Fruit fly (Drosophila melanogaster) whole organism, prepupa: ENCODE results near the gene CG13024.

Experiments
- Blimp-1 ChIP-seq: fragments of 200-800 bp; sonication (Bioruptor generic); optimal IDR thresholded peaks from 3 replicates; lab custom pipeline; 2017; ENCODE audit warnings: missing biosample characterization, missing genetic modification characterization, mild to moderate bottlenecking, moderate library complexity, missing genetic modification reagents
- CG10631 ChIP-seq: fragments of 200-800 bp; sonication (Bioruptor generic); optimal IDR thresholded peaks from 2 replicates; lab custom pipeline; 2016; ENCODE audit warnings: missing biosample characterization, missing genetic modification characterization
- CG11294 ChIP-seq: fragments of 200-800 bp; sonication (Bioruptor generic); IDR thresholded peaks from 2 replicates; pipeline ENCODE4 v1.3.6; 2022; ENCODE audit warnings: missing biosample characterization, missing genetic modification characterization
- CG11762 ChIP-seq: fragments of 200-800 bp; sonication (Bioruptor generic); optimal IDR thresholded peaks from 3 replicates; lab custom pipeline; 2016; ENCODE audit warnings: missing biosample characterization, missing genetic modification characterization; ENCODE audit not compliant: insufficient read depth
- CG11902 ChIP-seq: fragments of 200-800 bp; sonication (Bioruptor generic); optimal IDR thresholded peaks from 3 replicates; lab custom pipeline; 2016; ENCODE audit warnings: missing biosample characterization, missing genetic modification characterization
- CG15336 ChIP-seq: fragments of 200-800 bp; sonication (Bioruptor generic); IDR thresholded peaks from 2 replicates; pipeline ENCODE4 v1.3.6; 2022; ENCODE audit warnings: missing biosample characterization, missing genetic modification characterization
- CG1621 ChIP-seq: fragments of 200-800 bp; sonication (Bioruptor generic); optimal IDR thresholded peaks from 3 replicates; lab custom pipeline; 2018; ENCODE audit warnings: missing biosample characterization, mild to moderate bottlenecking, missing genetic modification characterization
- CG31627 ChIP-seq: fragments of 200-800 bp; sonication (Bioruptor generic); optimal IDR thresholded peaks from 3 replicates; lab custom pipeline; 2016; ENCODE audit warnings: missing biosample characterization, missing genetic modification characterization
- CG34406 ChIP-seq: fragments of 200-800 bp; sonication (Bioruptor generic); optimal IDR thresholded peaks from 3 replicates; lab custom pipeline; 2016; ENCODE audit warnings: missing biosample characterization, missing genetic modification characterization
- CG3919 ChIP-seq: fragments of 200-800 bp; sonication (Bioruptor generic); optimal IDR thresholded peaks from 3 replicates; lab custom pipeline; 2016; ENCODE audit warnings: missing biosample characterization, missing genetic modification characterization
- CG6163 ChIP-seq: fragments of 200-800 bp; sonication (Bioruptor generic); IDR thresholded peaks from 3 replicates; pipeline ENCODE4 v1.3.6; 2022; ENCODE audit warnings: missing biosample characterization, missing genetic modification characterization
- CG6276 ChIP-seq: fragments of 200-800 bp; sonication (Bioruptor generic); optimal IDR thresholded peaks from 2 replicates; lab custom pipeline; 2017; ENCODE audit warnings: missing biosample characterization, mild to moderate bottlenecking, missing genetic modification characterization
- CG6792 ChIP-seq: fragments of 200-800 bp; sonication (Bioruptor generic); optimal IDR thresholded peaks from 3 replicates; lab custom pipeline; 2016; ENCODE audit warnings: missing biosample characterization, missing genetic modification characterization
- CG6854 ChIP-seq: fragments of 200-800 bp; sonication (Bioruptor generic); optimal IDR thresholded peaks from 2 replicates; lab custom pipeline; 2017; ENCODE audit warnings: missing biosample characterization, mild to moderate bottlenecking, missing genetic modification characterization
- CG8119 ChIP-seq: fragments of 200-800 bp; sonication (Bioruptor generic); IDR thresholded peaks from 3 replicates; pipeline ENCODE4 v1.3.6; 2022; ENCODE audit warnings: missing biosample characterization, missing genetic modification characterization
- CG8319 ChIP-seq: fragments of 200-800 bp; sonication (Bioruptor generic); optimal IDR thresholded peaks from 3 replicates; lab custom pipeline; 2016; ENCODE audit warnings: missing biosample characterization, missing genetic modification characterization
- CG9139 ChIP-seq: fragments of 200-800 bp; sonication (Bioruptor generic); optimal IDR thresholded peaks from 3 replicates; lab custom pipeline; 2017; ENCODE audit warnings: missing biosample characterization, mild to moderate bottlenecking, missing genetic modification characterization
- Eip75B ChIP-seq: fragments of 200-800 bp; sonication (Bioruptor generic); optimal IDR thresholded peaks from 3 replicates; lab custom pipeline; 2016; ENCODE audit warnings: missing biosample characterization, missing genetic modification characterization
- Eip78C ChIP-seq: fragments of 200-800 bp; sonication (Bioruptor generic); peaks from one replicate; lab custom pipeline; 2016; ENCODE audit warnings: missing biosample characterization, missing genetic modification characterization
- Eip93F ChIP-seq: fragments of 200-800 bp; sonication (Bioruptor generic); optimal IDR thresholded peaks from 2 replicates; lab custom pipeline; 2016; ENCODE audit warnings: missing biosample characterization, mild to moderate bottlenecking, missing genetic modification characterization
- Ets21C ChIP-seq: fragments of 200-800 bp; sonication (Bioruptor generic); optimal IDR thresholded peaks from 3 replicates; lab custom pipeline; 2016; ENCODE audit warnings: missing biosample characterization, missing genetic modification characterization
- Ets96B ChIP-seq: fragments of 200-800 bp; optimal IDR thresholded peaks from 2 replicates; lab custom pipeline; 2019; ENCODE audit warnings: missing biosample characterization, mild to moderate bottlenecking, missing genetic modification characterization, moderate library complexity
- Hr38 ChIP-seq: sonication (Bioruptor generic); optimal IDR thresholded peaks from 2 replicates; lab custom pipeline; 2016; ENCODE audit warnings: missing biosample characterization, missing genetic modification characterization
- Hr39 ChIP-seq: fragments of 200-800 bp; sonication (Bioruptor generic); optimal IDR thresholded peaks from 2 replicates; lab custom pipeline; 2016; ENCODE audit warnings: missing biosample characterization, missing genetic modification characterization
- Hr4 ChIP-seq: fragments of 200-800 bp; sonication (Bioruptor generic); optimal IDR thresholded peaks from 3 replicates; lab custom pipeline; 2016; ENCODE audit warnings: missing biosample characterization, missing genetic modification characterization
- Lpt ChIP-seq: fragments of 200-800 bp; sonication (Bioruptor generic); optimal IDR thresholded peaks from 3 replicates; lab custom pipeline; 2016; ENCODE audit warnings: missing biosample characterization, missing genetic modification characterization
- Met ChIP-seq: fragments of 200-800 bp; sonication (Bioruptor generic); optimal IDR thresholded peaks from 3 replicates; lab custom pipeline; 2016; ENCODE audit warnings: missing biosample characterization, missing genetic modification characterization
- OdsH ChIP-seq: fragments of 200-800 bp; sonication (Bioruptor generic); optimal IDR thresholded peaks from 3 replicates; lab custom pipeline; 2016; ENCODE audit warnings: missing biosample characterization, missing genetic modification characterization
- Sox102F ChIP-seq: fragments of 200-800 bp; sonication (Bioruptor generic); optimal IDR thresholded peaks from 2 replicates; lab custom pipeline; 2016; ENCODE audit warnings: missing biosample characterization, mild to moderate bottlenecking, missing genetic modification characterization
- Sox15 ChIP-seq: fragments of 200-800 bp; sonication (Bioruptor generic); optimal IDR thresholded peaks from 3 replicates; lab custom pipeline; 2016; ENCODE audit warnings: missing biosample characterization, missing genetic modification characterization
- acj6 ChIP-seq: fragments of 200-800 bp; sonication (Bioruptor generic); optimal IDR thresholded peaks from 3 replicates; lab custom pipeline; 2016; ENCODE audit warnings: missing biosample characterization, missing genetic modification characterization
- cyc ChIP-seq: fragments of 200-800 bp; sonication (Bioruptor generic); optimal IDR thresholded peaks from 3 replicates; lab custom pipeline; 2016; ENCODE audit warnings: missing biosample characterization, missing genetic modification characterization
- eg ChIP-seq: fragments of 200-800 bp; sonication (Bioruptor generic); IDR thresholded peaks from 3 replicates; pipeline ENCODE4 v1.3.6; 2022; ENCODE audit warnings: missing biosample characterization, missing genetic modification characterization
- esn ChIP-seq: fragments of 200-800 bp; sonication (Bioruptor generic); optimal IDR thresholded peaks from 2 replicates; lab custom pipeline; 2016; ENCODE audit warnings: missing biosample characterization, mild to moderate bottlenecking, missing genetic modification characterization, moderate library complexity
- fd59A ChIP-seq: fragments of 200-800 bp; sonication (Bioruptor generic); optimal IDR thresholded peaks from 2 replicates; lab custom pipeline; 2017; ENCODE audit warnings: missing biosample characterization, mild to moderate bottlenecking, missing genetic modification characterization, missing genetic modification reagents
- fd85E ChIP-seq: fragments of 200-800 bp; sonication (Bioruptor generic); optimal IDR thresholded peaks from 3 replicates; lab custom pipeline; 2016; ENCODE audit warnings: missing biosample characterization, missing genetic modification characterization
- fkh ChIP-seq: fragments of 200-800 bp; sonication (Bioruptor generic); optimal IDR thresholded peaks from 3 replicates; lab custom pipeline; 2017; ENCODE audit warnings: missing biosample characterization, mild to moderate bottlenecking, missing genetic modification characterization, moderate library complexity
- lz ChIP-seq: fragments of 200-800 bp; sonication (Bioruptor generic); optimal IDR thresholded peaks from 3 replicates; lab custom pipeline; 2016; ENCODE audit warnings: missing biosample characterization, missing genetic modification characterization
- salr ChIP-seq, 2 experiments: fragments of 200-800 bp; sonication (Bioruptor generic); optimal IDR thresholded peaks; 3 replicates each; lab custom pipeline; 2016 to 2018; ENCODE audit warnings: missing biosample characterization in 2 of 2, missing genetic modification characterization in 2 of 2, mild to moderate bottlenecking in 1 of 2
- ss ChIP-seq, 2 experiments: fragments of 200-800 bp; sonication (Bioruptor generic); optimal IDR thresholded peaks; 2 replicates in 1 of 2; 3 replicates in 1 of 2; lab custom pipeline; 2017 to 2018; ENCODE audit warnings: mild to moderate bottlenecking in 2 of 2, missing biosample characterization in 2 of 2, missing genetic modification characterization in 2 of 2, moderate library complexity in 1 of 2
- svp ChIP-seq: fragments of 200-800 bp; sonication (Bioruptor generic); peaks from one replicate; lab custom pipeline; 2016; ENCODE audit warnings: missing biosample characterization, missing genetic modification characterization
- topi ChIP-seq: fragments of 200-800 bp; sonication (Bioruptor generic); optimal IDR thresholded peaks from 3 replicates; lab custom pipeline; 2016; ENCODE audit warnings: missing biosample characterization, missing genetic modification characterization
- vri ChIP-seq: fragments of 200-800 bp; sonication (Bioruptor generic); optimal IDR thresholded peaks from 3 replicates; lab custom pipeline; 2016; ENCODE audit warnings: missing biosample characterization, mild to moderate bottlenecking, missing genetic modification characterization

The CG13024 gene

dm6 chr3L:16796603-16797002 lies 32.3 kb downstream of the CG13024 start (continued):
- TF ChIP-seq Hr4 (GFP tag; lab: Kevin White, UChicago) (peak; percentile 75), CG34406 (peak; percentile 77), CG8119 (GFP tag; lab: Robert Waterston, UW) (peak; percentile 78), CG8319 (GFP tag; lab: Kevin White, UChicago) (peak; percentile 25), CG1621 (tag; lab: Kevin White, UChicago) (no peak), CG11294 (GFP tag; lab: Robert Waterston, UW) (0 out of 2 replicates have a peak, but pooled peaks have one; percentile 14), CG6276 (GFP tag; lab: Kevin White, UChicago) (no peak), Eip78C (no peak), acj6 (no peak), Ets96B (tag; lab: Kevin White, UChicago) (no peak), CG6792 (GFP tag; lab: Kevin White, UChicago) (peak; percentile 73)

- TF ChIP-seq acj6 (no peak), Eip75B (no peak), salr (GFP tag; optimal IDR thresholded peaks at IDR 0.05; lab: Kevin White, UChicago) (no peak), CG15336 (no peak), Ets21C (no peak), CG8319 (GFP tag; lab: Kevin White, UChicago) (no peak), Hr38 (GFP tag; lab: Kevin White, UChicago) (no peak), fd59A (no peak), CG31627 (GFP tag; lab: Kevin White, UChicago) (no peak), CG10631 (no peak), Lpt (no peak), OdsH (GFP tag; lab: Kevin White, UChicago) (no peak), ss (GFP tag; optimal IDR thresholded peaks at IDR 0.05; lab: Kevin White, UChicago) (no peak), Blimp-1 (no peak), vri (no peak)
Measured at dm6 chr3L:16786728-16787127, 42.1 kb downstream of the CG13024 start, which contains the start of gene eIF3e. TSS of gene eIF3e (minus strand) at chr3L:16786941.

- TF ChIP-seq Met (GFP tag; lab: Kevin White, UChicago) = no peak
- no peak for TF ChIP-seq CG11294 (GFP tag; lab: Robert Waterston, UW)
- TF ChIP-seq Hr39 (GFP tag; lab: Kevin White, UChicago) = no peak
- TF ChIP-seq esn (GFP tag; lab: Kevin White, UChicago) = no peak
- TF ChIP-seq OdsH (GFP tag; lab: Kevin White, UChicago) = no peak
- no peak for TF ChIP-seq acj6
- TF ChIP-seq Ets21C = no peak
- TF ChIP-seq CG6276 (GFP tag; lab: Kevin White, UChicago) = no peak
- TF ChIP-seq svp (GFP tag; lab: Kevin White, UChicago) = no peak
- no peak for TF ChIP-seq CG8319 (GFP tag; lab: Kevin White, UChicago)
- TF ChIP-seq, all 60 proteins: peak for 0
Measured at dm6 chr3L:16782789-16783188, 46.1 kb downstream of the CG13024 start, which contains the start of gene CG9706. TSS of gene CG9706 (plus strand) at chr3L:16783010.

dm6 chr3L:16782218-16782763 lies 46.6 kb downstream of the CG13024 start:
- TF ChIP-seq CG8319 (GFP tag; lab: Kevin White, UChicago) (peak; percentile 81), CG11294 (GFP tag; lab: Robert Waterston, UW) (peak; percentile 60), esn (GFP tag; lab: Kevin White, UChicago) (peak; percentile 93), lz (peak; percentile 83), fkh (GFP tag; lab: Kevin White, UChicago) (peak; percentile 17), CG31627 (GFP tag; lab: Kevin White, UChicago) (peak; percentile 86), CG6163 (GFP tag; lab: Robert Waterston, UW) (peak; percentile 89), CG15336 (peak; percentile 75), CG10631 (peak; percentile 74), CG3919 (GFP tag; lab: Kevin White, UChicago) (no peak), Sox102F (GFP tag; lab: Kevin White, UChicago) (no peak), CG9139 (GFP tag; lab: Kevin White, UChicago) (no peak), CG1621 (tag; lab: Kevin White, UChicago) (no peak), CG34406 (no peak), CG8119 (GFP tag; lab: Robert Waterston, UW) (peak; percentile 72), CG6792 (GFP tag; lab: Kevin White, UChicago) (peak; percentile 85), Hr38 (GFP tag; lab: Kevin White, UChicago) (no peak), Eip93F (peak; percentile 46), eg (peak; percentile 85), ss (GFP tag; optimal IDR thresholded peaks at IDR 0.05; lab: Kevin White, UChicago) (no peak), CG11902 (GFP tag; lab: Kevin White, UChicago) (peak; percentile 76), fd59A (peak; percentile 35), topi (GFP tag; lab: Kevin White, UChicago) (peak; percentile 88), fd85E (GFP tag; lab: Kevin White, UChicago) (peak; percentile 26), CG6854 (GFP tag; lab: Kevin White, UChicago) (peak; percentile 39), Ets21C (peak; percentile 73), Hr4 (GFP tag; lab: Kevin White, UChicago) (peak; percentile 80), CG11762 (GFP tag; lab: Kevin White, UChicago) (peak; percentile 64), Hr39 (GFP tag; lab: Kevin White, UChicago) (peak; percentile 86), Sox15 (GFP tag; lab: Kevin White, UChicago) (peak; percentile 65), cyc (peak; percentile 82)
